Worm (Caenorhabditis elegans): ENCODE data around the gene zip-5.

Gene zip-5

DNA sequence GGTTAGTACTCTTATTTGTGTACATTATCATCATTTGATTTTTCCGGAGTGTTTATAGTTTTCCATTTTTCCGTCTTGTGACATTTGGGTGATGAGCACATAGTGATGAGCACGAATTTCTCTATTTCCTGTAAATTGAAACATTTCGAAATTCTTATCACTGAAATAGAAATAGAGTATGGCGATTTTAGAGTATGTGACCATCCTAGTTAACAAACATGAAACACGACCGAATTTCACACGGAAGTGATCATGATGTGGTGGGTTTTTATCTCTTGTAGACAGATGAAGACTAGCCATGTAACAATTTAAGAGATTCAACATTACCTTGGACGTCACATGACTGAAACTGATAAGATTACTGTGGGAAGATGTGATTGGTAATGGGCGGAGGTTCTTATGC lies 4.9 kb downstream of the zip-5 start:
- peak; percentile 20 for TF ChIP-seq tbp1 (GFP tag; optimal IDR thresholded peaks at IDR 0.05)
- no peak for TF ChIP-seq ceh-91 (GFP tag; IDR thresholded peaks at IDR 0.05)
- no peak for TF ChIP-seq mes-4 (tag; optimal IDR thresholded peaks at IDR 0.05)
- no peak for TF ChIP-seq gei-17 (GFP tag; optimal IDR thresholded peaks at IDR 0.05)
- TF ChIP-seq snpc-3.4 (tag; optimal IDR thresholded peaks at IDR 0.05): no peak
- no peak for TF ChIP-seq T26A5.8 (tag; optimal IDR thresholded peaks at IDR 0.05)
- no peak for TF ChIP-seq lin-35 (GFP tag; optimal IDR thresholded peaks at IDR 0.05)
- no peak for TF ChIP-seq K12H6.12 (tag; optimal IDR thresholded peaks at IDR 0.05)
- TF ChIP-seq lin-26 (GFP tag; IDR thresholded peaks at IDR 0.05): no peak
- TF ChIP-seq mcd-1 (GFP tag; IDR thresholded peaks at IDR 0.05): no peak
- peak; percentile 25 for TF ChIP-seq nhr-90 (tag; optimal IDR thresholded peaks at IDR 0.05)
- TF ChIP-seq Y53G8AR.9 (GFP tag; conservative IDR thresholded peaks at IDR 0.05): no peak
- TF ChIP-seq egl-18 (GFP tag; IDR thresholded peaks at IDR 0.05): no peak
- no peak for TF ChIP-seq Y95B8A.8 (GFP tag; IDR thresholded peaks at IDR 0.05)
- TF ChIP-seq T07F8.4 (tag; optimal IDR thresholded peaks at IDR 0.05): no peak
- TF ChIP-seq cebp-1 (GFP tag; IDR thresholded peaks at IDR 0.05): peak; percentile 76; the same call in 1 of the 2 replicates
- peak; percentile 86 for TF ChIP-seq cebp-1 (tag; optimal IDR thresholded peaks at IDR 0.05)
- peak; percentile 82 for TF ChIP-seq pha-4 (tag; optimal IDR thresholded peaks at IDR 0.05)
- TF ChIP-seq atf-7 (tag; optimal IDR thresholded peaks at IDR 0.05): peak; percentile 74
- TF ChIP-seq ama-1 (optimal IDR thresholded peaks at IDR 0.05): no peak
- TF ChIP-seq ama-1 (GFP tag; optimal IDR thresholded peaks at IDR 0.05): no peak
- TF ChIP-seq F23B12.7 (tag; optimal IDR thresholded peaks at IDR 0.05; ENCODE audit: insufficient read depth): no peak
- TF ChIP-seq B0336.3 (GFP tag; IDR thresholded peaks at IDR 0.05): 0 out of 2 replicates have a peak, but pooled peaks have one; percentile 38
- TF ChIP-seq nhr-80 (tag; optimal IDR thresholded peaks at IDR 0.05): peak; percentile 87
- TF ChIP-seq ztf-22 (GFP tag; optimal IDR thresholded peaks at IDR 0.05): peak; percentile 23
- peak in 1 of 2 experiments; percentile 41 for TF ChIP-seq let-607 (tag; optimal IDR thresholded peaks at IDR 0.05)
- TF ChIP-seq attf-5 (GFP tag; optimal IDR thresholded peaks at IDR 0.05): no peak
- no peak for TF ChIP-seq D2030.7 (GFP tag; IDR thresholded peaks at IDR 0.05)
- TF ChIP-seq ZK185.1 (tag; optimal IDR thresholded peaks at IDR 0.05; ENCODE audit: poor library complexity, severe bottlenecking): no peak
- TF ChIP-seq B0019.2 (GFP tag; conservative IDR thresholded peaks at IDR 0.05): no peak
- TF ChIP-seq ets-4 (GFP tag; optimal IDR thresholded peaks at IDR 0.05): peak; percentile 63
- TF ChIP-seq aptf-2 (GFP tag; conservative IDR thresholded peaks at IDR 0.05): no peak
- no peak for TF ChIP-seq ceh-40 (GFP tag; IDR thresholded peaks at IDR 0.05)
- TF ChIP-seq lin-40 (tag; optimal IDR thresholded peaks at IDR 0.05): peak; percentile 29
- TF ChIP-seq C17E4.6 (GFP tag; IDR thresholded peaks at IDR 0.05): no peak
- no peak for TF ChIP-seq bed-2 (GFP tag; IDR thresholded peaks at IDR 0.05)
- no peak for TF ChIP-seq pbrm-1 (GFP tag; IDR thresholded peaks at IDR 0.05)
- no peak for TF ChIP-seq rpc-1 (optimal IDR thresholded peaks at IDR 0.05)
- no peak for TF ChIP-seq rpc-1 (tag; optimal IDR thresholded peaks at IDR 0.05)
- TF ChIP-seq egl-44 (GFP tag; IDR thresholded peaks at IDR 0.05): 0 out of 2 replicates have a peak, but pooled peaks have one; percentile 26
- peak; percentile 51; the same call in 1 of the 2 replicates for TF ChIP-seq nfyb-1 (GFP tag; IDR thresholded peaks at IDR 0.05)
- no peak for TF ChIP-seq akir-1 (GFP tag; optimal IDR thresholded peaks at IDR 0.05)

All from whole organism, young adult.